Worm (Caenorhabditis elegans): ENCODE data around the gene T23G7.3.

The T23G7.3 gene

DNA sequence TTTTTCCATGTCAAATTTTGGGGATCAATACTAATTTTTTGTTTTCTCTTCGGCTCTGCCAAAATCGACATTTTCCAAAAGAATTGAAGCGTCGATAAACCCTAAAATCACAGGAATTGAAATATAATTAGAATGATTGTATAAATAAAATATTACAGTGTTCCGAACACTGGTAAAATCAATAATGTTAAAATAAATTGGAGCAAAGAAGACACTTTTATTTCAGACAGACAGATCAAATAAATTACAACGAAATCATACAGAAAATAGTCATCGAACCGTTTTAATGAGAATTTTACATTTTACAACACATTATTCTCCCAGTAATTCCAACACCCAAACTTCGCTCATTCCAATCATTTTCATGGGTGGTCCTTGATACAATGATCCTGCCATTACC is at the start of gene T23G7.3:
Gene T23G7.3, minus strand, starts transcription at position 101 of the 400 bp plus-strand sequence.
- no peak for TF ChIP-seq lin-15B (tag; optimal IDR thresholded peaks at IDR 0.05)
- TF ChIP-seq Y105C5A.15 (GFP tag; IDR thresholded peaks at IDR 0.05): no peak

DNA sequence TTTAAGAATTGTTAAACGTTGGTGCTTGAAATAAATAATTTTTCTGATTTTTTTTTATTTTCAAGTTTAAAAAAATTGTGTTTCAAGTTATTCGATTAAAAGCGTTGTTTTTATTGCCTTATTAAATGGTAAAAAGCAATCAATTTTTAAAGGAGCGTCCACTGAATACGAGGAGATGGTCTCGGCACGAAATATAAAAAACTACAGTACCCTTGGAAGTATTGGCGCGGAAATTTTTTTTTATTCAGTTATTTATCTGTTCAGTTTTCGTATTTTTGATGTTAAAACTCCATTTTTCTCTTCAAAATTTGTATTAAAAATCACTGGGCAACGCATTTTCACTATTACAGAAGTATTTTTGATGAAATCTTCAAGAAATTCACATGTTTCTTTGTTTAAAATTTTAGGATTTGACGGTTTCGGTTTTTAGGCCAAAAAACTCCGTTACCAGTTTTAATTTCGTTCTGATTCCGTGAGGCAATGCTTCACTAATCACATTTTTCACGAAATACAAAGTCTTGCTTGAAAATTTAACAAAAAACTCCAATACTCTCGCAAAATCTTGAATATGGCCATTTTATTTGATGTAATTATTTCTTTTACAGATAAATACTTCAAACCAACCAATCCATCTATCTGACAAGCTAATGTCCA is 45.6 kb upstream of the T23G7.3 start, which contains the start of gene znfx-1:
Gene znfx-1, plus strand, starts transcription at position 604 of the 654 bp plus-strand sequence.
- TF ChIP-seq pha-4 (GFP tag; IDR thresholded peaks at IDR 0.05) (no peak), pha-4 (tag; optimal IDR thresholded peaks at IDR 0.05) (no peak), aly-2 (tag; optimal IDR thresholded peaks at IDR 0.05) (no peak), Y48G9A.11 (GFP tag; IDR thresholded peaks at IDR 0.05) (peak; percentile 69), ztf-7 (tag; optimal IDR thresholded peaks at IDR 0.05) (no peak), ZK546.5 (tag; optimal IDR thresholded peaks at IDR 0.05) (no peak), mes-2 (tag; optimal IDR thresholded peaks at IDR 0.05; ENCODE audit: poor library complexity, severe bottlenecking) (no peak), zfp-3 (GFP tag; conservative IDR thresholded peaks at IDR 0.05) (no peak), fos-1 (tag; optimal IDR thresholded peaks at IDR 0.05) (no peak), duxl-1 (tag; optimal IDR thresholded peaks at IDR 0.05; ENCODE audit: poor library complexity) (no peak), fkh-10 (GFP tag; optimal IDR thresholded peaks at IDR 0.05) (no peak), lin-1 (GFP tag; IDR thresholded peaks at IDR 0.05) (no peak), nhr-237 (tag; optimal IDR thresholded peaks at IDR 0.05) (no peak), unc-130 (GFP tag; optimal IDR thresholded peaks at IDR 0.05) (peak; percentile 35), Y105C5A.15 (GFP tag; IDR thresholded peaks at IDR 0.05) (no peak), F49E8.2 (tag; optimal IDR thresholded peaks at IDR 0.05; ENCODE audit: borderline replicate concordance) (peak; percentile 32), ama-1 (optimal IDR thresholded peaks at IDR 0.05) (no peak), T20F7.1 (GFP tag; optimal IDR thresholded peaks at IDR 0.05) (no peak), daf-8 (GFP tag; IDR thresholded peaks at IDR 0.05) (no peak), daf-16 (GFP tag; optimal IDR thresholded peaks at IDR 0.05) (no peak), daf-16 (tag; optimal IDR thresholded peaks at IDR 0.05) (no peak), nhr-11 (tag; optimal IDR thresholded peaks at IDR 0.05) (no peak), daf-12 (tag; optimal IDR thresholded peaks at IDR 0.05) (no peak), mxl-3 (GFP tag; optimal IDR thresholded peaks at IDR 0.05) (no peak), nhr-102 (tag; optimal IDR thresholded peaks at IDR 0.05) (no peak), cey-2 (tag; optimal IDR thresholded peaks at IDR 0.05; ENCODE audit: borderline replicate concordance, insufficient read depth) (no peak), jun-1 (tag; optimal IDR thresholded peaks at IDR 0.05) (no peak), T26A8.4 (GFP tag; IDR thresholded peaks at IDR 0.05) (no peak), nhr-42 (GFP tag; IDR thresholded peaks at IDR 0.05) (no peak), lin-38 (GFP tag; IDR thresholded peaks at IDR 0.05) (peak; percentile 38; the same call in 1 of the 2 replicates), hmg-1.1 (GFP tag; IDR thresholded peaks at IDR 0.05) (no peak)

DNA sequence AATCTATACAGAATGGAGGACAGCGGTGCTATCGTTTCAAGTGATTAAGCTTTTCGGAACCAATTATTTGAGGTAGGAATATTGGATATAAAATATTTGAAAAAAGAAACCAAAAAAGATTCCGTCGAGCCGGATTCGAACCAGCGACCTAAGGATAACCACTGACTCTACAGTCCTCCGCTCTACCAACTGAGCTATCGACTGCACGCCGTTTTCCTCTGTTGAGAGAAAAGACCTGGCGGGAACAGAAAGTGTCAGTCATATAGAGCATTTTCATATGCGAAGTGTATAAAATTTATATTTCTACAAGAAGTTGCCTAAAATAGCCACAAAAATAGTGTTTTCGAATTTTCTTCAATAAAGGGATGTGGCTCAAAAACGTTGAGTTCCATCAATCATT is 44.1 kb upstream of the T23G7.3 start:
- TF ChIP-seq php-3 (GFP tag; IDR thresholded peaks at IDR 0.05) (no peak), hlh-11 (tag; optimal IDR thresholded peaks at IDR 0.05) (peak; percentile 67), sdz-12 (GFP tag; optimal IDR thresholded peaks at IDR 0.05) (no peak), Y5F2A.4 (GFP tag; optimal IDR thresholded peaks at IDR 0.05) (no peak), duxl-1 (tag; optimal IDR thresholded peaks at IDR 0.05; ENCODE audit: poor library complexity) (peak; percentile 78), lin-13 (GFP tag; optimal IDR thresholded peaks at IDR 0.05) (peak; percentile 12), lin-39 (tag; optimal IDR thresholded peaks at IDR 0.05) (no peak), nhr-48 (tag; optimal IDR thresholded peaks at IDR 0.05) (peak; percentile 28), ama-1 (optimal IDR thresholded peaks at IDR 0.05) (no peak), lin-29 (GFP tag; IDR thresholded peaks at IDR 0.05) (no peak), dmd-9 (GFP tag; IDR thresholded peaks at IDR 0.05) (no peak), mep-1 (tag; optimal IDR thresholded peaks at IDR 0.05) (peak; percentile 61), ZK337.2 (GFP tag; IDR thresholded peaks at IDR 0.05) (no peak), ces-1 (GFP tag; optimal IDR thresholded peaks at IDR 0.05) (no peak), daf-16 (GFP tag; optimal IDR thresholded peaks at IDR 0.05) (peak; percentile 56 to 75), daf-16 (tag; optimal IDR thresholded peaks at IDR 0.05) (peak; percentile 57), hmg-1.1 (GFP tag; IDR thresholded peaks at IDR 0.05) (no peak), snpc-1.2 (GFP tag; IDR thresholded peaks at IDR 0.05) (peak; percentile 60), ZK546.5 (tag; optimal IDR thresholded peaks at IDR 0.05) (no peak), lin-38 (GFP tag; IDR thresholded peaks at IDR 0.05) (peak; percentile 76), mxl-2 (GFP tag; conservative IDR thresholded peaks at IDR 0.05) (no peak), arid-1 (GFP tag; conservative IDR thresholded peaks at IDR 0.05) (peak; percentile 69; the same call in 1 of the 2 replicates), cey-2 (tag; optimal IDR thresholded peaks at IDR 0.05; ENCODE audit: borderline replicate concordance, insufficient read depth) (no peak), nhr-10 (tag; optimal IDR thresholded peaks at IDR 0.05) (no peak)
